Worm (Caenorhabditis elegans): Measurements from ENCODE around the gene trx-5.

DNA sequence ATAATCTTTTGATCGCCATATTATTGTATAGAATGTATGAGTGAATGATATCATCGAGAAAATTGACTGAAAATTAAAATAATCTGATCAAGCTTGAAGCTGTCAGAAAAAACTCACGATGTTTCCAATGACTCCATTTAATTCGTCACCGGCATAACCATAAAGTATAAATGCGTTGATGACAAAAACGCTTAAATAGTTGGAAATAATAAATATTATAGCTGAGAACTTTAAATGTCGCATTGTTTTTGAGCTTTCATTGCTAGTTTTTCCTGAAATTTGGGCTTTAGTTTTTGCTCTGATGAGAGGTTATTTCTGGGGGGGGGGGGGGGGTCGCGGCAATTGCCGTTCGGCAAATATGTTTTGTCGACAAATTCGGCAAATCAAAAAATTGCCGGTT, 16.9 kb upstream of the trx-5 start:
- TF ChIP-seq B0035.1 (tag; optimal IDR thresholded peaks at IDR 0.05): no peak
- TF ChIP-seq Y56A3A.18 (GFP tag; IDR thresholded peaks at IDR 0.05): no peak
- no peak for TF ChIP-seq fkh-3 (tag; optimal IDR thresholded peaks at IDR 0.05)
- no peak for TF ChIP-seq rcor-1 (GFP tag; IDR thresholded peaks at IDR 0.05)
- TF ChIP-seq aptf-3 (GFP tag; IDR thresholded peaks at IDR 0.05): no peak
